Fruit fly (Drosophila melanogaster): ENCODE measurements around the gene CG12170.
A peak's percentile ranks its signal among the peaks of the same experiment; 100 is the strongest.

The CG12170 gene

DNA sequence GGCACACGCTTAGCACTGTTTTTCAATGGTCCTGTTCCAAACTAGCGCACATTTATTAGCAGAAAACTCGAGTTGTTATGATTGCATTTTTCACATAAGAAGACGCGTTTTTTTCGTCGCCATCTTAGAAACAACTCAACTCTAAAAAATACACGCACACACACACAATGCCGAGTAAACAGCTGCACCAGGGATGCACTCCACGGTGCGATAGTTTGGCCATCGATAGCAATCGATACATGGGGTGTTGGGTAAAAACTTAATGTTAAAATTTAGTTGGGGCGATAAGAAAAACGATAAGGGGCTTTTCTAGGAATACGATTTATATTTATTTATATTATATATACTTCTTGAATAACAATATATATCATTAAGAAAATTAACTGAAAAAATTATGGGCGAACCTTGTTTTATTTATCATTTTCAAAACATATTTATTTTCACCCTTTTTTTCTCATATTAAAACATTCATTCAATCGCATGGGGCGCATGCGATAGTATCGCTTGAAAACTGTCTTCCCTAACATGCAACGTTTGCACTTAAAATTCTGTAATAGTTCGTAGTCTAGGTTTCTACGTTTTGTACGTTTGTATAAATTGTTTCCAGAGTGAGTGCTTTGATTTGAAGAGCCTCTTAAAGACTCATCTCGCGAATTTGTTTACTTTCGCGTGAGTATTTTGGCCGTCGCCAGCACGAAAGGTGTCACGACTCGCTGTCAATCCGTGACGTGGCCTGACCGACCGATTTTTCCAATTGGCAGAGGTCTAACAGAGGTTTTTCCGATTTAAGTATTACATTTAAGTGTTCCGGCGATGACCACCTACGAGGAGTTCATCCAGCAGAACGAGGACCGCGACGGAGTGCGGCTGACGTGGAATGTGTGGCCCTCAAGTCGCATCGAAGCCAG, 11.8 kb downstream of the CG12170 start, which contains the start of the genes MTA1-like and Sec23 (continued):
- TF ChIP-seq ems (GFP tag; optimal IDR thresholded peaks at IDR 0.05) (no peak), Hr39 (optimal IDR thresholded peaks at IDR 0.05) (no peak), NC2β (GFP tag; optimal IDR thresholded peaks at IDR 0.05) (peak; percentile 1), CG18599 (GFP tag; optimal IDR thresholded peaks at IDR 0.05) (peak; percentile 38), CG14667 (GFP tag; IDR thresholded peaks at IDR 0.05) (no peak), croc (GFP tag; conservative IDR thresholded peaks at IDR 0.05) (no peak), Oli (tag; optimal IDR thresholded peaks at IDR 0.05) (peak; percentile 32), Dad (GFP tag; optimal IDR thresholded peaks at IDR 0.05) (no peak), pb (GFP tag; optimal IDR thresholded peaks at IDR 0.05) (no peak), sqz (GFP tag; optimal IDR thresholded peaks at IDR 0.05) (peak; percentile 92), wor (GFP tag; IDR thresholded peaks at IDR 0.05) (no peak), CG15479 (GFP tag; optimal IDR thresholded peaks at IDR 0.05) (no peak), Myb (GFP tag; optimal IDR thresholded peaks at IDR 0.05) (no peak), CG10979 (tag; optimal IDR thresholded peaks at IDR 0.05) (peak; percentile 37), fru (optimal IDR thresholded peaks at IDR 0.05) (no peak), Xrp1 (GFP tag; IDR thresholded peaks at IDR 0.05) (no peak), E2f1 (GFP tag; IDR thresholded peaks at IDR 0.05) (no peak), CG5953 (GFP tag; IDR thresholded peaks at IDR 0.05) (no peak), esg (GFP tag; conservative IDR thresholded peaks at IDR 0.05) (no peak), CG10267 (tag; optimal IDR thresholded peaks at IDR 0.05) (peak; percentile 80), chif (GFP tag; optimal IDR thresholded peaks at IDR 0.05) (no peak), CG34224 (GFP tag; IDR thresholded peaks at IDR 0.05; ENCODE audit: partially characterized antibody) (peak; percentile 85), ash1 (GFP tag; optimal IDR thresholded peaks at IDR 0.05) (no peak), cg (GFP tag; optimal IDR thresholded peaks at IDR 0.05) (no peak), pum (GFP tag; optimal IDR thresholded peaks at IDR 0.05) (no peak), Dbx (GFP tag; IDR thresholded peaks at IDR 0.05) (0 out of 3 replicates have a peak, but pooled peaks have one; percentile 20), CG13424 (tag; optimal IDR thresholded peaks at IDR 0.05) (peak; percentile 68), ssp (GFP tag; IDR thresholded peaks at IDR 0.05) (peak; percentile 49; the same call in 1 of the 2 replicates), bowl (GFP tag; IDR thresholded peaks at IDR 0.05) (no peak), rib (GFP tag; IDR thresholded peaks at IDR 0.05) (no peak; the same call in 1 of the 2 replicates), salm (tag; optimal IDR thresholded peaks at IDR 0.05) (no peak), CG14050 (GFP tag; IDR thresholded peaks at IDR 0.05) (no peak), repo (GFP tag; optimal IDR thresholded peaks at IDR 0.05) (no peak), ab (GFP tag; optimal IDR thresholded peaks at IDR 0.05) (no peak), jigr1 (GFP tag; IDR thresholded peaks at IDR 0.05) (peak; percentile 79; the same call in 2 of the 3 replicates), stc (GFP tag; IDR thresholded peaks at IDR 0.05) (no peak), dmrt11E (tag; optimal IDR thresholded peaks at IDR 0.05) (peak; percentile 66), CG4360 (GFP tag; IDR thresholded peaks at IDR 0.05) (no peak), CG8924 (tag; optimal IDR thresholded peaks at IDR 0.05) (peak; percentile 71), pzg (GFP tag; optimal IDR thresholded peaks at IDR 0.05) (peak; percentile 66), CG4820 (GFP tag; optimal IDR thresholded peaks at IDR 0.05) (peak; percentile 34), vnd (GFP tag; IDR thresholded peaks at IDR 0.05; ENCODE audit: partially characterized antibody) (peak; percentile 95), CG42726 (GFP tag; IDR thresholded peaks at IDR 0.05; ENCODE audit: partially characterized antibody) (peak; percentile 75), CG15514 (GFP tag; optimal IDR thresholded peaks at IDR 0.05) (peak; percentile 36), tup (GFP tag; optimal IDR thresholded peaks at IDR 0.05) (peak; percentile 51), en (GFP tag; optimal IDR thresholded peaks at IDR 0.05) (no peak), Hand (GFP tag; optimal IDR thresholded peaks at IDR 0.05) (no peak), ind (GFP tag; optimal IDR thresholded peaks at IDR 0.05) (peak; percentile 61), ci (GFP tag; IDR thresholded peaks at IDR 0.05) (no peak), nerfin-2 (GFP tag; IDR thresholded peaks at IDR 0.05; ENCODE audit: partially characterized antibody) (peak; percentile 85)
